Worm (Caenorhabditis elegans) whole organism, midembryonic: ENCODE measurements around the gene C26G2.2.

ENCODE experiments used
- T22C8.4 ChIP-seq: fragments of 200-800 bp; sonication (Bioruptor generic); IDR thresholded peaks from 2 replicates; pipeline ENCODE4 v1.3.6; 2022; ENCODE audit warnings: missing genetic modification characterization, missing compliant biosample characterization
- cog-1 ChIP-seq: sonication (generic microtip); optimal IDR thresholded peaks from 2 replicates; lab custom pipeline; 2016; ENCODE audit warnings: missing genetic modification characterization, missing compliant biosample characterization
- flt-1 ChIP-seq: fragments of 200-800 bp; sonication (Bioruptor generic); IDR thresholded peaks from 2 replicates; pipeline ENCODE4 v1.3.6; 2022; ENCODE audit warnings: missing genetic modification characterization, missing compliant biosample characterization
- klf-2 ChIP-seq: fragments of 200-800 bp; sonication (Bioruptor generic); conservative IDR thresholded peaks from 2 replicates; pipeline ENCODE4 v1.3.6; 2022; ENCODE audit warnings: missing genetic modification reagents, missing genetic modification characterization, missing compliant biosample characterization
- med-1 ChIP-seq: sonication (generic microtip); optimal IDR thresholded peaks from 2 replicates; lab custom pipeline; 2017; ENCODE audit warnings: missing genetic modification characterization, mild to moderate bottlenecking, missing compliant biosample characterization, antibody characterized with exemption, missing genetic modification reagents; ENCODE audit not compliant: insufficient read depth
- ref-1 ChIP-seq: fragments of 200-800 bp; sonication (Bioruptor generic); conservative IDR thresholded peaks from 2 replicates; pipeline ENCODE4 v1.3.6; 2022; ENCODE audit warnings: missing genetic modification reagents, missing genetic modification characterization, missing compliant biosample characterization
- tab-1 ChIP-seq: fragments of 200-800 bp; sonication (Bioruptor generic); IDR thresholded peaks from 2 replicates; pipeline ENCODE4 v1.3.6; 2022; ENCODE audit warnings: missing genetic modification characterization, missing compliant biosample characterization
- ztf-23 ChIP-seq: fragments of 200-800 bp; sonication (Bioruptor generic); IDR thresholded peaks from 2 replicates; pipeline ENCODE4 v1.3.6; 2022; ENCODE audit warnings: missing genetic modification reagents, missing genetic modification characterization, missing compliant biosample characterization
- ztf-29 ChIP-seq: fragments of 200-800 bp; sonication (Bioruptor generic); IDR thresholded peaks from 2 replicates; pipeline ENCODE4 v1.3.6; 2022; ENCODE audit warnings: missing genetic modification reagents, missing genetic modification characterization, missing compliant biosample characterization

The C26G2.2 gene

ce11 chrX:14708176-14708642 is 44.1 kb downstream of the C26G2.2 start:
- TF ChIP-seq med-1 (GFP tag; lab: Kevin White, UChicago) (no peak), ztf-23 (GFP tag; lab: Robert Waterston, UW) (0 out of 2 replicates have a peak, but pooled peaks have one; percentile 17), cog-1 (peak; percentile 53), T22C8.4 (GFP tag; lab: Robert Waterston, UW) (peak; percentile 95), ref-1 (GFP tag; lab: Robert Waterston, UW) (no peak), flt-1 (GFP tag; lab: Robert Waterston, UW) (peak; percentile 85), tab-1 (GFP tag; lab: Robert Waterston, UW) (peak; percentile 72; the same call in 1 of the 2 replicates), klf-2 (GFP tag; lab: Robert Waterston, UW) (no peak), ztf-29 (no peak)

- TF ChIP-seq ztf-29 (no peak), med-1 (GFP tag; lab: Kevin White, UChicago) (no peak), tab-1 (GFP tag; lab: Robert Waterston, UW) (no peak), T22C8.4 (GFP tag; lab: Robert Waterston, UW) (no peak), cog-1 (no peak), flt-1 (GFP tag; lab: Robert Waterston, UW) (no peak)
These were observed 45.5 kb downstream of the C26G2.2 start for ce11 chrX:14709591-14709990.

ce11 chrX:14711168-14711629 is 47.1 kb downstream of the C26G2.2 start, which contains the start of gene atrn-1:
TSS of gene atrn-1 (plus strand) at chrX:14711579.
- peak; percentile 88 for TF ChIP-seq T22C8.4 (GFP tag; lab: Robert Waterston, UW)
- no peak for TF ChIP-seq klf-2 (GFP tag; lab: Robert Waterston, UW)

ce11 chrX:14715459-14715858 is 51.3 kb downstream of the C26G2.2 start:
- no peak for TF ChIP-seq T22C8.4 (GFP tag; lab: Robert Waterston, UW)
- TF ChIP-seq med-1 (GFP tag; lab: Kevin White, UChicago): no peak
- no peak for TF ChIP-seq ztf-29
- no peak for TF ChIP-seq ref-1 (GFP tag; lab: Robert Waterston, UW)
- TF ChIP-seq klf-2 (GFP tag; lab: Robert Waterston, UW): no peak
- TF ChIP-seq ztf-23 (GFP tag; lab: Robert Waterston, UW): no peak
- TF ChIP-seq cog-1: no peak
- TF ChIP-seq flt-1 (GFP tag; lab: Robert Waterston, UW): no peak
- no peak for TF ChIP-seq tab-1 (GFP tag; lab: Robert Waterston, UW)

- no peak for TF ChIP-seq ref-1 (GFP tag; lab: Robert Waterston, UW)
- TF ChIP-seq klf-2 (GFP tag; lab: Robert Waterston, UW): no peak
- no peak for TF ChIP-seq ztf-23 (GFP tag; lab: Robert Waterston, UW)
- TF ChIP-seq flt-1 (GFP tag; lab: Robert Waterston, UW): no peak
- no peak for TF ChIP-seq ztf-29
- no peak for TF ChIP-seq tab-1 (GFP tag; lab: Robert Waterston, UW)
- no peak for TF ChIP-seq cog-1
- no peak for TF ChIP-seq T22C8.4 (GFP tag; lab: Robert Waterston, UW)
- no peak for TF ChIP-seq med-1 (GFP tag; lab: Kevin White, UChicago)
These were observed 53.7 kb downstream of the C26G2.2 start for ce11 chrX:14717782-14718181.
